Worm (Caenorhabditis elegans) whole organism, L1 larva: Measurements from ENCODE around the gene F49C12.11.

Experiments
- fkh-10 ChIP-seq: sonication (generic microtip); optimal IDR thresholded peaks from 2 replicates; lab custom pipeline; 2017; ENCODE audit warnings: missing biosample characterization, missing genetic modification reagents, missing genetic modification characterization
- fkh-8 ChIP-seq: sonication (generic microtip); optimal IDR thresholded peaks from 2 replicates; lab custom pipeline; 2016; ENCODE audit warnings: mild to moderate bottlenecking, missing genetic modification characterization, missing compliant biosample characterization
- hpl-2 ChIP-seq: fragments of 150-350 bp; optimal IDR thresholded peaks from 2 replicates; lab custom pipeline; 2014; ENCODE audit warnings: missing biosample characterization, missing genetic modification reagents, missing genetic modification characterization
- mep-1 ChIP-seq: fragments of 150-350 bp; optimal IDR thresholded peaks from 2 replicates; lab custom pipeline; 2014; ENCODE audit warnings: missing biosample characterization, missing genetic modification characterization
- nhr-11 ChIP-seq: fragments of 150-350 bp; optimal IDR thresholded peaks from 2 replicates; lab custom pipeline; 2014; ENCODE audit warnings: missing biosample characterization, missing genetic modification characterization
- nhr-237 ChIP-seq: fragments of 150-350 bp; optimal IDR thresholded peaks from 2 replicates; lab custom pipeline; 2014; ENCODE audit warnings: missing biosample characterization, missing genetic modification characterization
- nhr-76 ChIP-seq: sonication (generic microtip); optimal IDR thresholded peaks from 2 replicates; lab custom pipeline; 2017; ENCODE audit warnings: missing biosample characterization, missing genetic modification characterization
- nhr-77 ChIP-seq: fragments of 150-350 bp; optimal IDR thresholded peaks from 2 replicates; lab custom pipeline; 2014; ENCODE audit warnings: missing biosample characterization, missing genetic modification characterization
- skn-1 ChIP-seq: fragments of 150-350 bp; optimal IDR thresholded peaks from 2 replicates; lab custom pipeline; 2014; ENCODE audit warnings: missing biosample characterization, missing genetic modification characterization
- swsn-7 ChIP-seq: sonication (generic microtip); optimal IDR thresholded peaks from 2 replicates; lab custom pipeline; 2016; ENCODE audit warnings: missing genetic modification characterization, missing compliant biosample characterization
- zag-1 ChIP-seq: fragments of 150-350 bp; optimal IDR thresholded peaks from 2 replicates; lab custom pipeline; 2014; ENCODE audit warnings: missing biosample characterization, missing genetic modification characterization
- ztf-11 ChIP-seq, 2 experiments: sonication (generic microtip); optimal IDR thresholded peaks; 2 replicates each; lab custom pipeline; 2016 to 2017; ENCODE audit warnings: missing genetic modification characterization in 2 of 2, missing biosample characterization in 1 of 2, missing compliant biosample characterization in 1 of 2

DNA sequence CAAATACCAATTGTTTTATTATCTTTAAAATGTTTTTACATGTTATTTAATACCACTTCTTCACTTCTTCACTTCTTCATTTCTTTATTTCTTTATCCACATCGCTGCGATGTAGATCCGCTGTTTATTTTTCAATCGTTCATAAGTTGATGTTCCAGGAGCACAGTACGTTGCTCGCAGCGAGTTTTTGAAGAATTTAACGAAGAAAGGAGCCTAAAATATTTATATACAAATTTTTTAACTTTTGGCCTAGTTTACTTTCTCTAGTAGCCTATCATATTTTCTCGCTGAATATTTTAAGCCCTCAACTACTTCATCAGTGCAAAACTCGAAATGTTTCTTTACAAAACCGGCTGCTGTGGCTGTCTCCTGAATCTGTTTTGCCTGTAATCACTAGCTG, 1.0 kb upstream of the F49C12.11 start:
- no peak for TF ChIP-seq nhr-76 (tag; lab: Kevin White, UChicago)
- TF ChIP-seq ztf-11 (tag; optimal IDR thresholded peaks at IDR 0.05; lab: Kevin White, UChicago) = no peak
- no peak for TF ChIP-seq zag-1 (tag; lab: Kevin White, UChicago)
- no peak for TF ChIP-seq fkh-8 (tag; lab: Kevin White, UChicago)
- TF ChIP-seq nhr-11 (tag; lab: Kevin White, UChicago) = no peak
- TF ChIP-seq fkh-10 (GFP tag; lab: Kevin White, UChicago) = no peak
- no peak for TF ChIP-seq skn-1
- no peak for TF ChIP-seq hpl-2 (GFP tag; lab: Kevin White, UChicago)
- TF ChIP-seq swsn-7 (tag; lab: Kevin White, UChicago) = no peak
- TF ChIP-seq nhr-237 = no peak
- no peak for TF ChIP-seq mep-1 (tag; lab: Kevin White, UChicago)
- TF ChIP-seq nhr-77 = no peak
